Fruit fly (Drosophila melanogaster): ENCODE measurements around the gene koko.

- TF ChIP-seq CG6854 (GFP tag; optimal IDR thresholded peaks at IDR 0.05): no peak
- no peak for TF ChIP-seq dan (GFP tag; IDR thresholded peaks at IDR 0.05)
- no peak for TF ChIP-seq BEAF-32 (GFP tag; optimal IDR thresholded peaks at IDR 0.05)
- no peak for TF ChIP-seq CG12104 (GFP tag; optimal IDR thresholded peaks at IDR 0.05)
- no peak for TF ChIP-seq CG10366 (GFP tag; IDR thresholded peaks at IDR 0.05)
- peak; percentile 46 for TF ChIP-seq scrt (GFP tag; optimal IDR thresholded peaks at IDR 0.05)
Observed at dm6 chr3R:18448059-18448979, 45.5 kb downstream of the koko start.
